Worm (Caenorhabditis elegans) whole organism, mixed stage, embryonic: ENCODE results near the gene C07D10.1.

Experiments used
- bed-3 ChIP-seq: fragments of 200-800 bp; sonication (Bioruptor generic); optimal IDR thresholded peaks from 3 replicates; lab custom pipeline; 2018; ENCODE audit warnings: mild to moderate bottlenecking, missing genetic modification characterization, moderate library complexity, missing compliant biosample characterization
- ces-1 ChIP-seq: fragments of 150-350 bp; optimal IDR thresholded peaks from 2 replicates; lab custom pipeline; 2014; ENCODE audit warnings: missing biosample characterization, missing genetic modification reagents, missing genetic modification characterization
- lin-13 ChIP-seq: fragments of 150-350 bp; optimal IDR thresholded peaks from 2 replicates; lab custom pipeline; 2014; ENCODE audit warnings: missing biosample characterization, missing genetic modification characterization
- lsy-2 ChIP-seq: fragments of 150-350 bp; optimal IDR thresholded peaks from 2 replicates; lab custom pipeline; 2014; ENCODE audit warnings: missing biosample characterization, missing genetic modification characterization
- nhr-12 ChIP-seq: fragments of 150-350 bp; optimal IDR thresholded peaks from 2 replicates; lab custom pipeline; 2014; ENCODE audit warnings: missing biosample characterization, missing genetic modification characterization
- nhr-2 ChIP-seq: fragments of 150-350 bp; optimal IDR thresholded peaks from 2 replicates; lab custom pipeline; 2014; ENCODE audit warnings: missing biosample characterization, missing genetic modification characterization
- nhr-28 ChIP-seq: fragments of 150-350 bp; optimal IDR thresholded peaks from 2 replicates; lab custom pipeline; 2014; ENCODE audit warnings: missing biosample characterization, missing genetic modification characterization
- pha-4 ChIP-seq: fragments of 150-350 bp; optimal IDR thresholded peaks from 2 replicates; lab custom pipeline; 2018; ENCODE audit warnings: missing biosample characterization, missing genetic modification reagents, missing genetic modification characterization
- snpc-4 ChIP-seq: fragments of 150-350 bp; optimal IDR thresholded peaks from 2 replicates; lab custom pipeline; 2014; ENCODE audit warnings: missing biosample characterization, missing genetic modification characterization

- no peak for TF ChIP-seq bed-3 (GFP tag; lab: Kevin White, UChicago)
- TF ChIP-seq nhr-2 (tag; lab: Kevin White, UChicago) = no peak
- no peak for TF ChIP-seq lsy-2 (tag; lab: Kevin White, UChicago)
- TF ChIP-seq lin-13 (tag; lab: Kevin White, UChicago) = no peak
- TF ChIP-seq ces-1 (GFP tag; lab: Kevin White, UChicago) = no peak
- no peak for TF ChIP-seq nhr-12 (tag; lab: Kevin White, UChicago)
- no peak for TF ChIP-seq nhr-28
- TF ChIP-seq snpc-4 (tag; lab: Kevin White, UChicago) = no peak
- TF ChIP-seq pha-4 (tag; lab: Kevin White, UChicago) = no peak
Observed at ce11 chrII:7357176-7357575, 41.6 kb upstream of the C07D10.1 start.
